Fruit fly (Drosophila melanogaster): ENCODE data around the gene CG8997.
A peak's percentile ranks its signal among the peaks of the same experiment; 100 is the strongest.

Gene CG8997

dm6 chr2L:13876698-13877097 lies 31.6 kb upstream of the CG8997 start (continued):
- TF ChIP-seq phol (tag; optimal IDR thresholded peaks at IDR 0.05) (peak; percentile 65), Med (GFP tag) (peak; percentile 51), CG10267 (tag; optimal IDR thresholded peaks at IDR 0.05) (peak; percentile 20), CG2712 (tag; optimal IDR thresholded peaks at IDR 0.05) (peak; percentile 62), Asciz (GFP tag; optimal IDR thresholded peaks at IDR 0.05) (peak; percentile 41), CG8944 (GFP tag; optimal IDR thresholded peaks at IDR 0.05) (no peak), D19A (tag; optimal IDR thresholded peaks at IDR 0.05) (peak; percentile 18), wek (GFP tag; optimal IDR thresholded peaks at IDR 0.05) (no peak), cad (GFP tag; optimal IDR thresholded peaks at IDR 0.05) (no peak), CG10274 (GFP tag; optimal IDR thresholded peaks at IDR 0.05) (no peak), CG30403 (GFP tag; optimal IDR thresholded peaks at IDR 0.05) (peak; percentile 36), dimm (GFP tag; IDR thresholded peaks at IDR 0.05) (no peak), CG13775 (GFP tag; optimal IDR thresholded peaks at IDR 0.05) (peak; percentile 13), Rfx (GFP tag; IDR thresholded peaks at IDR 0.05) (no peak), ken (GFP tag; IDR thresholded peaks at IDR 0.05) (no peak), CG4820 (GFP tag; optimal IDR thresholded peaks at IDR 0.05) (peak; percentile 26), Sry-δ (GFP tag; optimal IDR thresholded peaks at IDR 0.05) (no peak), CG15601 (tag; optimal IDR thresholded peaks at IDR 0.05) (peak; percentile 36), croc (GFP tag; conservative IDR thresholded peaks at IDR 0.05) (no peak; the same call in 2 of the 3 replicates), dmrt11E (tag; optimal IDR thresholded peaks at IDR 0.05) (peak; percentile 64), Mrtf (GFP tag; IDR thresholded peaks at IDR 0.05) (no peak), Doc3 (GFP tag; IDR thresholded peaks at IDR 0.05; ENCODE audit: partially characterized antibody) (no peak), hb (GFP tag; IDR thresholded peaks at IDR 0.05; ENCODE audit: partially characterized antibody) (no peak), grau (tag; optimal IDR thresholded peaks at IDR 0.05) (peak; percentile 50), schlank (tag; optimal IDR thresholded peaks at IDR 0.05) (no peak), crc (GFP tag; optimal IDR thresholded peaks at IDR 0.05) (no peak), CG18476 (GFP tag; optimal IDR thresholded peaks at IDR 0.05) (no peak), CG4424 (GFP tag; optimal IDR thresholded peaks at IDR 0.05) (peak; percentile 33), CG8765 (GFP tag; IDR thresholded peaks at IDR 0.05) (no peak), Blimp-1 (GFP tag; optimal IDR thresholded peaks at IDR 0.05) (peak; percentile 61), CG13287 (GFP tag; IDR thresholded peaks at IDR 0.05; ENCODE audit: partially characterized antibody) (no peak), Ada2b (GFP tag; IDR thresholded peaks at IDR 0.05) (no peak), CG4730 (GFP tag; IDR thresholded peaks at IDR 0.05) (no peak), caup (GFP tag; optimal IDR thresholded peaks at IDR 0.05; ENCODE audit: severe bottlenecking) (no peak), CG12744 (GFP tag; optimal IDR thresholded peaks at IDR 0.05) (no peak), ap (GFP tag; IDR thresholded peaks at IDR 0.05) (no peak), CG7987 (GFP tag; optimal IDR thresholded peaks at IDR 0.05) (no peak), trem (tag; optimal IDR thresholded peaks at IDR 0.05) (peak; percentile 39), CG12219 (GFP tag; optimal IDR thresholded peaks at IDR 0.05) (peak; percentile 11), exex (tag; optimal IDR thresholded peaks at IDR 0.05) (no peak), CG17612 (GFP tag; IDR thresholded peaks at IDR 0.05) (no peak), Opbp (GFP tag; IDR thresholded peaks at IDR 0.05; ENCODE audit: partially characterized antibody) (no peak), Poxn (GFP tag; IDR thresholded peaks at IDR 0.05) (no peak), CG17328 (GFP tag; IDR thresholded peaks at IDR 0.05) (peak; percentile 40; the same call in 1 of the 2 replicates), ATbp (GFP tag; optimal IDR thresholded peaks at IDR 0.05) (peak; percentile 42), CHES-1-like (GFP tag; optimal IDR thresholded peaks at IDR 0.05) (no peak), kay (GFP tag; optimal IDR thresholded peaks at IDR 0.05) (peak; percentile 13), CG5245 (GFP tag; optimal IDR thresholded peaks at IDR 0.05) (peak; percentile 35), Eip74EF (GFP tag; optimal IDR thresholded peaks at IDR 0.05) (peak in 1 of 2 experiments; percentile 15), az2 (GFP tag; optimal IDR thresholded peaks at IDR 0.05) (peak; percentile 48), bbx (GFP tag; IDR thresholded peaks at IDR 0.05; ENCODE audit: partially characterized antibody) (no peak)
